Fruit fly (Drosophila melanogaster): ENCODE results near the gene Mulk.

Mulk gene

dm6 chr2L:10292066-10292560 lies 22.3 kb downstream of the Mulk start, which contains the start of gene Ufd4 (continued):
- TF ChIP-seq Fer1 (GFP tag; optimal IDR thresholded peaks at IDR 0.05) (peak; percentile 76), Xrp1 (GFP tag; IDR thresholded peaks at IDR 0.05) (peak; percentile 79), sc (optimal IDR thresholded peaks at IDR 0.05) (no peak), sc (GFP tag; optimal IDR thresholded peaks at IDR 0.05) (no peak), emc (GFP tag; optimal IDR thresholded peaks at IDR 0.05) (peak; percentile 5), CG10431 (GFP tag; optimal IDR thresholded peaks at IDR 0.05) (no peak), CG4617 (GFP tag; optimal IDR thresholded peaks at IDR 0.05; ENCODE audit: borderline replicate concordance) (peak; percentile 68), fd96Cb (tag; optimal IDR thresholded peaks at IDR 0.05) (peak; percentile 56), Bgb (GFP tag; IDR thresholded peaks at IDR 0.05; ENCODE audit: partially characterized antibody) (peak; percentile 32; the same call in 1 of the 2 replicates), chn (GFP tag; optimal IDR thresholded peaks at IDR 0.05) (peak; percentile 72), so (GFP tag; IDR thresholded peaks at IDR 0.05) (no peak; the same call in 2 of the 3 replicates), Sry-δ (GFP tag; optimal IDR thresholded peaks at IDR 0.05) (peak; percentile 87), klu (GFP tag; IDR thresholded peaks at IDR 0.05) (no peak), CG15696 (tag; optimal IDR thresholded peaks at IDR 0.05) (peak; percentile 65), CG18619 (GFP tag; optimal IDR thresholded peaks at IDR 0.05) (peak; percentile 19), Nf-YB (GFP tag; optimal IDR thresholded peaks at IDR 0.05) (peak; percentile 51), CG18764 (GFP tag; optimal IDR thresholded peaks at IDR 0.05) (peak; percentile 50), Nf-YC (tag; optimal IDR thresholded peaks at IDR 0.05) (peak; percentile 78), CG30020 (tag; optimal IDR thresholded peaks at IDR 0.05) (peak; percentile 95), Ada2b (GFP tag; IDR thresholded peaks at IDR 0.05) (peak; percentile 65), hb (GFP tag; IDR thresholded peaks at IDR 0.05; ENCODE audit: partially characterized antibody) (no peak), pho (GFP tag; optimal IDR thresholded peaks at IDR 0.05) (peak; percentile 61), Fer2 (tag; optimal IDR thresholded peaks at IDR 0.05) (no peak), CG6683 (GFP tag; optimal IDR thresholded peaks at IDR 0.05) (peak; percentile 24), otp (GFP tag; IDR thresholded peaks at IDR 0.05) (no peak), tx (GFP tag; optimal IDR thresholded peaks at IDR 0.05) (peak; percentile 58), CG12104 (GFP tag; optimal IDR thresholded peaks at IDR 0.05) (peak; percentile 61), onecut (GFP tag; IDR thresholded peaks at IDR 0.05) (peak; percentile 93), Spps (tag; optimal IDR thresholded peaks at IDR 0.05) (peak; percentile 43), kah (GFP tag; optimal IDR thresholded peaks at IDR 0.05) (peak; percentile 43), CG14710 (tag; optimal IDR thresholded peaks at IDR 0.05) (peak; percentile 66), CG8944 (GFP tag; optimal IDR thresholded peaks at IDR 0.05) (peak; percentile 3), CG4424 (GFP tag; optimal IDR thresholded peaks at IDR 0.05) (peak; percentile 74), CG13775 (GFP tag; optimal IDR thresholded peaks at IDR 0.05) (peak; percentile 34), CG13624 (GFP tag; optimal IDR thresholded peaks at IDR 0.05) (peak; percentile 66), CG16813 (GFP tag; IDR thresholded peaks at IDR 0.05; ENCODE audit: partially characterized antibody) (peak; percentile 40; the same call in 2 of the 3 replicates), CG8290 (GFP tag; optimal IDR thresholded peaks at IDR 0.05) (peak; percentile 33), CG8290 (tag; optimal IDR thresholded peaks at IDR 0.05) (no peak), maf-S (GFP tag; optimal IDR thresholded peaks at IDR 0.05) (peak; percentile 54), CG15011 (GFP tag; optimal IDR thresholded peaks at IDR 0.05) (no peak), zen (tag; optimal IDR thresholded peaks at IDR 0.05) (no peak), CG10654 (GFP tag; optimal IDR thresholded peaks at IDR 0.05) (peak; percentile 27), Aef1 (GFP tag; IDR thresholded peaks at IDR 0.05) (peak; percentile 47; the same call in 1 of the 3 replicates), az2 (GFP tag; optimal IDR thresholded peaks at IDR 0.05) (peak; percentile 72), Dbx (GFP tag; IDR thresholded peaks at IDR 0.05) (peak; percentile 68; the same call in 1 of the 3 replicates), Mad (GFP tag; optimal IDR thresholded peaks at IDR 0.05) (peak; percentile 13), btn (GFP tag; optimal IDR thresholded peaks at IDR 0.05) (peak; percentile 14), corto (GFP tag; optimal IDR thresholded peaks at IDR 0.05) (peak; percentile 18), Max (GFP tag; optimal IDR thresholded peaks at IDR 0.05) (peak; percentile 53), E2f2 (GFP tag; IDR thresholded peaks at IDR 0.05) (peak; percentile 33; the same call in 1 of the 2 replicates), ase (GFP tag; IDR thresholded peaks at IDR 0.05) (no peak)

Data from whole organism, embryonic.